Worm (Caenorhabditis elegans): ENCODE measurements around the gene F18A11.5.

DNA sequence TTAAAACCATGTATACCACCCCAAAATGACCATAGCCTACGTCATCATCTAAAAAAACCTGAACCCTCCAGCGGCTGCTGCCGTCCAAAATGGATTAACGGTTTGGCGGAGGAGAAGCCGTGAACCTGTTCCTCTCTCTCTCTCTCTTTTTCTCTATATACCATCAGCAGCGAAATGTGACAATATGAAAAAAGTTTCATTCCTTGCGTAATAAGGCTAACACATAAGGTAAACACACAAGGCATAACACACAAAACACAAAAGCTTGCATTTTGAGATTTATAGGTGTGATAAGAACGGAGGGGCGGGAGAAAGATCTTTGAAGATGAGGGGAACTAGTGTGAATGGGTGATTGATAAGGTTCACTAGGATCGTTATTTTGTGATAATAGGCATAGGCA is 52.8 kb downstream of the F18A11.5 start:
- TF ChIP-seq unc-62 (GFP tag; optimal IDR thresholded peaks at IDR 0.05) (no peak), ceh-43 (GFP tag; optimal IDR thresholded peaks at IDR 0.05) (no peak), drap-1 (GFP tag; optimal IDR thresholded peaks at IDR 0.05) (no peak), lin-13 (tag; optimal IDR thresholded peaks at IDR 0.05) (no peak), unc-120 (tag; optimal IDR thresholded peaks at IDR 0.05; ENCODE audit: poor library complexity, severe bottlenecking) (no peak), nhr-12 (tag; optimal IDR thresholded peaks at IDR 0.05) (no peak), unc-39 (tag; optimal IDR thresholded peaks at IDR 0.05) (no peak), ztf-11 (tag; optimal IDR thresholded peaks at IDR 0.05) (no peak), nhr-76 (tag; optimal IDR thresholded peaks at IDR 0.05) (no peak), cnd-1 (tag; optimal IDR thresholded peaks at IDR 0.05) (no peak)

Data from whole organism, mixed stage, embryonic.